Fruit fly (Drosophila melanogaster): ENCODE data around the gene CG34281.

DNA sequence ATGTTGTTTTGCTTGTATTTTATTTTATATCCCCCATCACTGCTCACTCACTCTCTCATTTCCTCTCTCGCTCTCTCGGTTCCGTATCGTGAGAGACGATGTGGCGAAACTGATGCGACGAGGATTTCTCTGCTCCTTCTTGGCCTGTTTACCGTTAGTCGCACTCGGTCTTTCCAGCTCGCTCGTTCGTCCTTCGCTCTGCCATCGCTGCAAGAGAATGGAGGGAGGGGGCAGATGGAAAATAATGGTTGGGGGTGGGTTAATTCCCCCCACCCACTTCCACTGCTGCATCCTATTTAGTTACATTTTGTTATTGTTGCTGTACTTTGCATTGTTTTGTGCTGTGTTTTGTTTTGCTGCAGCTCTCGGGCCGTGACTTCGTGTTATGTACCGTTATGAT lies 41.2 kb downstream of the CG34281 start:
- no peak for TF ChIP-seq h (optimal IDR thresholded peaks at IDR 0.05)
- TF ChIP-seq psq (optimal IDR thresholded peaks at IDR 0.05) = no peak
- no peak for TF ChIP-seq ttk (optimal IDR thresholded peaks at IDR 0.05)
- TF ChIP-seq Myc (optimal IDR thresholded peaks at IDR 0.05) = no peak
- no peak for TF ChIP-seq insv (optimal IDR thresholded peaks at IDR 0.05)

Data from Kc167 (cell line).